Fruit fly (Drosophila melanogaster) whole organism, embryonic: ENCODE measurements around the gene Nup98-96.

Experiments used
- CG10431 ChIP-seq: fragments of 200-800 bp; sonication (Bioruptor generic); optimal IDR thresholded peaks from 3 replicates; lab custom pipeline; 2018; ENCODE audit warnings: missing biosample characterization, mild to moderate bottlenecking, missing genetic modification characterization
- CG10959 ChIP-seq: fragments of 200-800 bp; sonication (Bioruptor generic); IDR thresholded peaks from 2 replicates; pipeline ENCODE4 v1.3.6; 2022; ENCODE audit warnings: missing biosample characterization, missing genetic modification characterization
- CG14965 ChIP-seq: fragments of 200-800 bp; sonication (Bioruptor generic); optimal IDR thresholded peaks from 2 replicates; lab custom pipeline; 2016; ENCODE audit warnings: missing biosample characterization, missing genetic modification characterization, borderline replicate concordance
- CG15514 ChIP-seq: fragments of 200-800 bp; sonication (Bioruptor generic); optimal IDR thresholded peaks from 3 replicates; lab custom pipeline; 2017; ENCODE audit warnings: missing biosample characterization, missing genetic modification characterization, mild to moderate bottlenecking, moderate library complexity, missing genetic modification reagents
- CG17359 ChIP-seq: fragments of 200-800 bp; sonication (Bioruptor generic); optimal IDR thresholded peaks from 3 replicates; lab custom pipeline; 2018; ENCODE audit warnings: missing biosample characterization, mild to moderate bottlenecking, missing genetic modification characterization, moderate library complexity
- CG17385 ChIP-seq: fragments of 200-800 bp; sonication (Bioruptor generic); optimal IDR thresholded peaks from 3 replicates; lab custom pipeline; 2018; ENCODE audit warnings: missing biosample characterization, mild to moderate bottlenecking, missing genetic modification characterization
- CG17802 ChIP-seq: fragments of 200-800 bp; sonication (Bioruptor generic); optimal IDR thresholded peaks from 2 replicates; lab custom pipeline; 2018; ENCODE audit warnings: missing biosample characterization, mild to moderate bottlenecking, missing genetic modification characterization, moderate library complexity
- CG17829 ChIP-seq: fragments of 200-800 bp; optimal IDR thresholded peaks from 2 replicates; lab custom pipeline; 2019; ENCODE audit warnings: missing biosample characterization, mild to moderate bottlenecking, missing genetic modification characterization, moderate library complexity
- CG18764 ChIP-seq: fragments of 200-800 bp; sonication (Bioruptor generic); optimal IDR thresholded peaks from 3 replicates; lab custom pipeline; 2016; ENCODE audit warnings: missing biosample characterization, missing genetic modification characterization
- CG2202 ChIP-seq: fragments of 200-800 bp; sonication (Bioruptor generic); optimal IDR thresholded peaks from 2 replicates; lab custom pipeline; 2018; ENCODE audit warnings: missing biosample characterization, mild to moderate bottlenecking, missing genetic modification characterization
- CG30020 ChIP-seq: fragments of 200-800 bp; optimal IDR thresholded peaks from 2 replicates; lab custom pipeline; 2019; ENCODE audit warnings: missing biosample characterization, mild to moderate bottlenecking, missing genetic modification characterization, moderate library complexity
- CG33557 ChIP-seq: fragments of 200-800 bp; sonication (Bioruptor generic); optimal IDR thresholded peaks from 2 replicates; lab custom pipeline; 2019; ENCODE audit warnings: missing biosample characterization, mild to moderate bottlenecking, missing genetic modification characterization, moderate library complexity
- CG34376 ChIP-seq: fragments of 200-800 bp; sonication (Bioruptor generic); optimal IDR thresholded peaks from 2 replicates; lab custom pipeline; 2018; ENCODE audit warnings: missing biosample characterization, mild to moderate bottlenecking, missing genetic modification characterization
- CG5245 ChIP-seq: fragments of 200-800 bp; sonication (Bioruptor generic); optimal IDR thresholded peaks from 3 replicates; lab custom pipeline; 2016; ENCODE audit warnings: missing biosample characterization, missing genetic modification characterization
- CG6272 ChIP-seq: fragments of 200-800 bp; sonication (Bioruptor generic); IDR thresholded peaks from 2 replicates; pipeline ENCODE4 v1.3.6; 2022; ENCODE audit warnings: missing biosample characterization, missing genetic modification characterization
- CG6854 ChIP-seq: fragments of 200-800 bp; sonication (Bioruptor generic); optimal IDR thresholded peaks from 3 replicates; lab custom pipeline; 2017; ENCODE audit warnings: missing biosample characterization, mild to moderate bottlenecking, missing genetic modification characterization
- CG7271 ChIP-seq: fragments of 200-800 bp; sonication (Bioruptor generic); optimal IDR thresholded peaks from 2 replicates; lab custom pipeline; 2018; ENCODE audit warnings: missing biosample characterization, mild to moderate bottlenecking, missing genetic modification characterization, moderate library complexity
- CG7556 ChIP-seq: fragments of 200-800 bp; sonication (Bioruptor generic); optimal IDR thresholded peaks from 2 replicates; lab custom pipeline; 2017; ENCODE audit warnings: missing biosample characterization, mild to moderate bottlenecking, missing genetic modification characterization
- D19B ChIP-seq: fragments of 200-800 bp; sonication (Bioruptor generic); optimal IDR thresholded peaks from 2 replicates; lab custom pipeline; 2017; ENCODE audit warnings: missing biosample characterization, mild to moderate bottlenecking, missing genetic modification characterization
- Ets97D ChIP-seq: fragments of 200-800 bp; sonication (Bioruptor generic); optimal IDR thresholded peaks from 3 replicates; lab custom pipeline; 2016; ENCODE audit warnings: missing biosample characterization, missing genetic modification characterization
- GATAe ChIP-seq: fragments of 200-800 bp; sonication (Bioruptor generic); conservative IDR thresholded peaks from 2 replicates; pipeline ENCODE4 v1.3.6; 2022; ENCODE audit warnings: missing biosample characterization, missing genetic modification characterization
- H15 ChIP-seq: fragments of 200-800 bp; sonication (Bioruptor generic); IDR thresholded peaks from 3 replicates; pipeline ENCODE4 v1.3.6; 2022; ENCODE audit warnings: missing biosample characterization, missing genetic modification characterization
- Hmr ChIP-seq: fragments of 200-800 bp; sonication (Bioruptor generic); optimal IDR thresholded peaks from 3 replicates; lab custom pipeline; 2017; ENCODE audit warnings: mild to moderate bottlenecking, missing biosample characterization, missing genetic modification reagents, missing genetic modification characterization
- Max ChIP-seq: fragments of 200-800 bp; sonication (Bioruptor generic); optimal IDR thresholded peaks from 2 replicates; lab custom pipeline; 2016; ENCODE audit warnings: missing biosample characterization, mild to moderate bottlenecking, missing genetic modification characterization
- Meics ChIP-seq: fragments of 200-800 bp; sonication (Bioruptor generic); optimal IDR thresholded peaks from 2 replicates; lab custom pipeline; 2017; ENCODE audit warnings: missing biosample characterization, mild to moderate bottlenecking, missing genetic modification characterization
- Scr ChIP-seq: fragments of 200-800 bp; sonication (Bioruptor generic); IDR thresholded peaks from 2 replicates; pipeline ENCODE4 v1.3.6; 2022; ENCODE audit warnings: missing biosample characterization, missing genetic modification characterization; ENCODE audit not compliant: partially characterized antibody
- Sox100B ChIP-seq: fragments of 200-800 bp; sonication (Bioruptor generic); optimal IDR thresholded peaks from 3 replicates; lab custom pipeline; 2018; ENCODE audit warnings: missing biosample characterization, mild to moderate bottlenecking, missing genetic modification characterization
- Sry-β ChIP-seq: fragments of 200-800 bp; sonication (Bioruptor generic); optimal IDR thresholded peaks from 2 replicates; lab custom pipeline; 2018; ENCODE audit warnings: missing biosample characterization, mild to moderate bottlenecking, missing genetic modification characterization, moderate library complexity
- ash1 ChIP-seq: fragments of 200-800 bp; sonication (Bioruptor generic); optimal IDR thresholded peaks from 2 replicates; lab custom pipeline; 2018; ENCODE audit warnings: missing biosample characterization, mild to moderate bottlenecking, missing genetic modification characterization
- croc ChIP-seq: fragments of 200-800 bp; sonication (Bioruptor generic); conservative IDR thresholded peaks from 3 replicates; pipeline ENCODE4 v1.3.6; 2022; ENCODE audit warnings: missing biosample characterization, missing genetic modification characterization
- cwo ChIP-seq: fragments of 200-800 bp; sonication (Bioruptor generic); optimal IDR thresholded peaks from 3 replicates; lab custom pipeline; 2017; ENCODE audit warnings: missing biosample characterization, missing genetic modification characterization, mild to moderate bottlenecking, moderate library complexity, missing genetic modification reagents
- eve ChIP-seq, 2 experiments: fragments of >200 bp; optimal IDR thresholded peaks; 2 replicates each; lab custom pipeline; 2017; ENCODE audit warnings: missing biosample characterization in 2 of 2, missing genetic modification characterization in 2 of 2
- fru ChIP-seq: fragments of >200 bp; optimal IDR thresholded peaks from 2 replicates; lab custom pipeline; 2017
- gce ChIP-seq: fragments of 200-800 bp; sonication (Bioruptor generic); IDR thresholded peaks from 3 replicates; pipeline ENCODE4 v1.3.6; 2022; ENCODE audit warnings: missing biosample characterization, missing genetic modification characterization
- gro ChIP-seq: fragments of 200-800 bp; sonication (Bioruptor generic); optimal IDR thresholded peaks from 2 replicates; lab custom pipeline; 2016; ENCODE audit warnings: missing biosample characterization, missing genetic modification characterization
- gsb ChIP-seq: fragments of 200-800 bp; sonication (Bioruptor generic); IDR thresholded peaks from 2 replicates; pipeline ENCODE4 v1.3.6; 2022; ENCODE audit warnings: missing biosample characterization, missing genetic modification characterization
- otp ChIP-seq: fragments of 200-800 bp; sonication (Bioruptor generic); IDR thresholded peaks from 3 replicates; pipeline ENCODE4, ENCODE4 v1.3.6; 2022; ENCODE audit warnings: missing biosample characterization, missing genetic modification characterization
- pan ChIP-seq, 4 experiments: fragments of >200 bp in 3 of 4; fragments of 200-800 bp in 1 of 4; sonication (Bioruptor generic) in 1 of 4; optimal IDR thresholded peaks in 3 of 4; IDR thresholded peaks in 1 of 4; 2 replicates each; pipeline versions ENCODE4 v1.3.6 to Lab custom; 2017 to 2022; ENCODE audit warnings: missing biosample characterization in 2 of 4, missing genetic modification characterization in 2 of 4, mixed read lengths in 1 of 4
- ro ChIP-seq: fragments of 200-800 bp; sonication (Bioruptor generic); IDR thresholded peaks from 2 replicates; pipeline ENCODE4 v1.3.6; 2022; ENCODE audit warnings: missing biosample characterization, missing genetic modification characterization
- sens-2 ChIP-seq: fragments of 200-800 bp; sonication (Bioruptor generic); IDR thresholded peaks from 2 replicates; pipeline ENCODE4 v1.3.6; 2022; ENCODE audit warnings: missing biosample characterization, missing genetic modification characterization
- sima ChIP-seq: fragments of 200-800 bp; sonication (Bioruptor generic); optimal IDR thresholded peaks from 2 replicates; lab custom pipeline; 2016; ENCODE audit warnings: missing biosample characterization, missing genetic modification characterization
- slbo ChIP-seq: fragments of 200-800 bp; sonication (Bioruptor generic); IDR thresholded peaks from 2 replicates; pipeline ENCODE4 v1.3.6; 2022; ENCODE audit warnings: missing biosample characterization, missing genetic modification characterization
- sna ChIP-seq: fragments of 200-800 bp; sonication (Bioruptor generic); IDR thresholded peaks from 2 replicates; pipeline ENCODE4 v1.3.6; 2022; ENCODE audit warnings: missing biosample characterization, missing genetic modification characterization; ENCODE audit not compliant: partially characterized antibody
- so ChIP-seq: fragments of 200-800 bp; sonication (Bioruptor generic); IDR thresholded peaks from 3 replicates; pipeline ENCODE4 v1.3.6; 2022; ENCODE audit warnings: missing biosample characterization, missing genetic modification characterization
- sqz ChIP-seq: fragments of 200-800 bp; sonication (Bioruptor generic); optimal IDR thresholded peaks from 3 replicates; lab custom pipeline; 2018; ENCODE audit warnings: missing biosample characterization, mild to moderate bottlenecking, missing genetic modification characterization
- sug ChIP-seq: fragments of 200-800 bp; optimal IDR thresholded peaks from 2 replicates; lab custom pipeline; 2019; ENCODE audit warnings: missing biosample characterization, mild to moderate bottlenecking, missing genetic modification characterization, moderate library complexity
- twi ChIP-seq: fragments of 200-800 bp; optimal IDR thresholded peaks from 2 replicates; lab custom pipeline; 2019; ENCODE audit warnings: missing biosample characterization, mild to moderate bottlenecking, missing genetic modification characterization, moderate library complexity
- vfl ChIP-seq: fragments of 200-800 bp; sonication (Bioruptor generic); optimal IDR thresholded peaks from 2 replicates; lab custom pipeline; 2016; ENCODE audit warnings: missing biosample characterization, missing genetic modification characterization
- yki ChIP-seq: fragments of >200 bp; optimal IDR thresholded peaks from 3 replicates; lab custom pipeline; 2018
- zen2 ChIP-seq: fragments of 200-800 bp; sonication (Bioruptor generic); IDR thresholded peaks from 3 replicates; pipeline ENCODE4 v1.3.6; 2022; ENCODE audit warnings: missing biosample characterization, missing genetic modification characterization; ENCODE audit not compliant: partially characterized antibody

Gene Nup98-96

DNA sequence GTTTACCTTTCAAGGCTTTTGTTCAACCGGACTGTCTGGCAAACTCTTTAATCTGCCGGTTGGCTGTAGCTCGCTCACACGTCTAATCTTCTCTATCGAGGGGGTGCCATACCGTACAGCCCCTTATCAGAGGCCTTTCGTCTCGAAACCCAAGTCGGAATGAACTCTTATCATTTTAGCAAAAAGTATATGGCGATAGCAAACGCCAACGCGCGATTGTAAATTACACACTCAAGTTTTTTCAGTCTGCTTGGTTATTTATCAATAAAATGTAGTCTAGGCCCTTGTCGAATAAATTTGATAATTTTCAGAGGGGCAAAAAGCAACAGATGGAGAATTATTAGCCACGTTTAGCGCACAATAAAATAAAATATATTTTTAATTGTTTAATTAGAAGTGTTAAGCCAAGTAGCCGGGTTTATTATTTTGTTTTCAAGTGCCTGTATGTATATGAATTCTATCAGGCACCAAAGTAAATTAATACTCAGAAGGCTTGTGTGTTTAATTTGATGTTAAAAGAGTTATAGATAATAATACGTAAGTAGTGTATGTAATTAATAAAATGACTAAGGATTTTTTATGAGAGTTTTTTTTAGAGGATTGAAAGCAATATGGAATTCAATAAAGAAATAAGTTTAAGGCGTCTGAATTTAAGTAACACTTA, 56.4 kb downstream of the Nup98-96 start (continued):
- TF ChIP-seq pan (optimal IDR thresholded peaks at IDR 0.05; lab: Kevin White, UChicago) (no peak), pan (GFP tag; optimal IDR thresholded peaks at IDR 0.05 in 1 of 2, IDR thresholded peaks at IDR 0.05 in 1 of 2) (no peak), CG10431 (GFP tag; lab: Kevin White, UChicago) (no peak), gce (GFP tag; lab: Robert Waterston, UW) (no peak), CG7271 (tag; lab: Kevin White, UChicago) (no peak), CG30020 (tag; lab: Kevin White, UChicago) (no peak), CG10959 (no peak), Hmr (peak; percentile 23), Meics (GFP tag; lab: Kevin White, UChicago) (no peak), Sox100B (GFP tag; lab: Kevin White, UChicago) (no peak), eve (GFP tag; optimal IDR thresholded peaks at IDR 0.05; lab: Kevin White, UChicago) (no peak), sqz (GFP tag; lab: Kevin White, UChicago) (no peak), Sry-β (GFP tag; lab: Kevin White, UChicago) (no peak), D19B (GFP tag; lab: Kevin White, UChicago) (no peak), gsb (GFP tag; lab: Robert Waterston, UW) (no peak), CG6272 (GFP tag; lab: Robert Waterston, UW) (no peak), ro (GFP tag; lab: Robert Waterston, UW) (no peak), sug (tag; lab: Kevin White, UChicago) (peak; percentile 97), slbo (GFP tag; lab: Robert Waterston, UW) (no peak), CG17385 (GFP tag; lab: Kevin White, UChicago) (no peak), Ets97D (GFP tag; lab: Kevin White, UChicago) (no peak), sima (GFP tag; lab: Kevin White, UChicago) (no peak), CG18764 (no peak), zen2 (GFP tag; lab: Robert Waterston, UW) (no peak), fru (lab: Kevin White, UChicago) (no peak), twi (tag; lab: Kevin White, UChicago) (no peak), CG2202 (tag; lab: Kevin White, UChicago) (no peak), so (GFP tag; lab: Robert Waterston, UW) (no peak), croc (GFP tag; lab: Robert Waterston, UW) (no peak), CG17802 (tag; lab: Kevin White, UChicago) (no peak), CG33557 (GFP tag; lab: Kevin White, UChicago) (no peak), H15 (GFP tag; lab: Robert Waterston, UW) (no peak), GATAe (GFP tag; lab: Robert Waterston, UW) (peak; percentile 87), CG5245 (GFP tag; lab: Kevin White, UChicago) (no peak), CG17359 (tag; lab: Kevin White, UChicago) (no peak), cwo (GFP tag; lab: Kevin White, UChicago) (peak; percentile 39), CG6854 (GFP tag; lab: Kevin White, UChicago) (no peak), otp (no peak), CG7556 (GFP tag; lab: Kevin White, UChicago) (no peak), vfl (no peak), sens-2 (GFP tag; lab: Robert Waterston, UW) (no peak), Max (GFP tag; lab: Kevin White, UChicago) (no peak), gro (GFP tag; lab: Kevin White, UChicago) (peak; percentile 29), yki (lab: Kevin White, UChicago) (no peak), CG34376 (GFP tag; lab: Kevin White, UChicago) (peak; percentile 85), CG14965 (GFP tag; lab: Kevin White, UChicago) (no peak), ash1 (GFP tag; lab: Kevin White, UChicago) (no peak), sna (GFP tag; lab: Robert Waterston, UW) (no peak), CG17829 (tag; lab: Kevin White, UChicago) (no peak), Scr (no peak), CG15514 (GFP tag; lab: Kevin White, UChicago) (peak; percentile 2)
